Worm (Caenorhabditis elegans): ENCODE measurements around the gene ugt-50.
A peak's percentile ranks its signal among the peaks of the same experiment; 100 is the strongest.

The ugt-50 gene

DNA sequence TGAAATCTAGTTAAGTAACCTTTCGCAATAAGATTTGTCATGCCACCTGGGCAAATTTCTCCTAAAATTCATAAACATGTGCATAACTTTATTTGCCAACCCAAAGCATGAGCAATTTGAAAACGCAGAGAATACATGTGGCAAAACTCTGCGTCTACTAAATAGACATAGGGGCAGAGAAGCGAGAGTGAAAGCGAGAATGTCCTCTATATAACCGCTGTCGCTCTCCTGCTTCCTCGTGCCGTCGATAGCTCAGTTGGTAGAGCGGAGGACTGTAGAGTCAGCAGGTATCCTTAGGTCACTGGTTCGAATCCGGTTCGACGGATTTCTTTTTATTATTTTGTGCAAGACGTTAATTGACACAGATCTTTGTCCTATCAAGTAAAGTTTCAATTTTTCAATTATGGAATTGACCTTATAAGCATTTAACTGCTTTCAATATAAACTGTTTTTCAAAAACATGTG lies 26.4 kb upstream of the ugt-50 start (continued):
- TF ChIP-seq aptf-3 (GFP tag; IDR thresholded peaks at IDR 0.05) (peak; percentile 98), B0035.1 (tag; optimal IDR thresholded peaks at IDR 0.05) (peak; percentile 75), hsf-1 (GFP tag; IDR thresholded peaks at IDR 0.05) (peak; percentile 39; the same call in 1 of the 2 replicates), attf-6 (GFP tag; IDR thresholded peaks at IDR 0.05) (0 out of 2 replicates have a peak, but pooled peaks have one; percentile 50), mxl-1 (tag; optimal IDR thresholded peaks at IDR 0.05) (peak; percentile 90), snpc-1.3 (tag; optimal IDR thresholded peaks at IDR 0.05; ENCODE audit: insufficient read depth) (peak; percentile 78), C06A6.2 (GFP tag; conservative IDR thresholded peaks at IDR 0.05) (peak; percentile 85), ceh-91 (GFP tag; IDR thresholded peaks at IDR 0.05) (no peak; the same call in 1 of the 2 replicates), T07F8.4 (tag; optimal IDR thresholded peaks at IDR 0.05) (peak; percentile 70), F49E8.2 (tag; optimal IDR thresholded peaks at IDR 0.05; ENCODE audit: insufficient read depth) (peak; percentile 54), ekl-4 (GFP tag; IDR thresholded peaks at IDR 0.05) (no peak), cebp-2 (GFP tag; IDR thresholded peaks at IDR 0.05) (peak; percentile 90; the same call in 1 of the 2 replicates), ceh-27 (GFP tag; optimal IDR thresholded peaks at IDR 0.05) (peak; percentile 86), hlh-26 (GFP tag; conservative IDR thresholded peaks at IDR 0.05) (no peak), F39B2.1 (GFP tag; IDR thresholded peaks at IDR 0.05) (no peak), F22D6.2 (tag; optimal IDR thresholded peaks at IDR 0.05) (peak; percentile 40), bed-2 (GFP tag; IDR thresholded peaks at IDR 0.05) (0 out of 2 replicates have a peak, but pooled peaks have one; percentile 53), akir-1 (GFP tag; optimal IDR thresholded peaks at IDR 0.05) (peak; percentile 39), attf-3 (GFP tag; conservative IDR thresholded peaks at IDR 0.05) (no peak), dox-1 (GFP tag; IDR thresholded peaks at IDR 0.05) (peak; percentile 94), egl-18 (GFP tag; IDR thresholded peaks at IDR 0.05) (peak; percentile 83), atf-7 (tag; optimal IDR thresholded peaks at IDR 0.05) (peak; percentile 73), madf-10 (tag; optimal IDR thresholded peaks at IDR 0.05) (peak; percentile 77), him-1 (tag; optimal IDR thresholded peaks at IDR 0.05) (peak; percentile 96), hlh-12 (tag; optimal IDR thresholded peaks at IDR 0.05) (peak; percentile 77), F57A8.1 (GFP tag; optimal IDR thresholded peaks at IDR 0.05) (peak; percentile 79), somi-1 (GFP tag; optimal IDR thresholded peaks at IDR 0.05) (peak; percentile 71), Y67H2A.10 (GFP tag; conservative IDR thresholded peaks at IDR 0.05) (peak; percentile 47; the same call in 1 of the 2 replicates), B0336.3 (GFP tag; IDR thresholded peaks at IDR 0.05) (peak; percentile 65), nhr-80 (tag; optimal IDR thresholded peaks at IDR 0.05) (peak; percentile 22), die-1 (tag; optimal IDR thresholded peaks at IDR 0.05) (peak; percentile 95), ceh-40 (GFP tag; IDR thresholded peaks at IDR 0.05) (0 out of 2 replicates have a peak, but pooled peaks have one; percentile 47), F33H1.4 (GFP tag; IDR thresholded peaks at IDR 0.05) (no peak), ztf-26 (tag; optimal IDR thresholded peaks at IDR 0.05) (peak; percentile 77), lag-1 (GFP tag; IDR thresholded peaks at IDR 0.05) (no peak), cebp-1 (GFP tag; IDR thresholded peaks at IDR 0.05) (no peak), cebp-1 (tag; optimal IDR thresholded peaks at IDR 0.05) (peak; percentile 83), dpff-1 (tag; optimal IDR thresholded peaks at IDR 0.05) (peak; percentile 48), C17E4.6 (GFP tag; IDR thresholded peaks at IDR 0.05) (no peak; the same call in 1 of the 2 replicates), lsl-1 (GFP tag; optimal IDR thresholded peaks at IDR 0.05) (peak; percentile 1), zfh-2 (GFP tag; conservative IDR thresholded peaks at IDR 0.05) (peak; percentile 73), F55B11.4 (tag; optimal IDR thresholded peaks at IDR 0.05; ENCODE audit: borderline replicate concordance, insufficient read depth) (peak; percentile 5), efl-1 (GFP tag; optimal IDR thresholded peaks at IDR 0.05) (no peak)

All from whole organism, young adult.